Worm (Caenorhabditis elegans) whole organism, late embryonic: ENCODE measurements around the gene R13H9.6.
A peak's percentile ranks its signal among the peaks of the same experiment; 100 is the strongest.

Experiments
- C08G9.2 ChIP-seq: sonication (generic microtip); optimal IDR thresholded peaks from 2 replicates; lab custom pipeline; 2016; ENCODE audit warnings: mild to moderate bottlenecking, missing genetic modification characterization, moderate library complexity, missing compliant biosample characterization
- F13H6.1 ChIP-seq: sonication (generic microtip); optimal IDR thresholded peaks from 2 replicates; lab custom pipeline; 2016; ENCODE audit warnings: missing genetic modification characterization, missing compliant biosample characterization
- K02D7.2 ChIP-seq: sonication (generic microtip); optimal IDR thresholded peaks from 2 replicates; lab custom pipeline; 2017; ENCODE audit warnings: mild to moderate bottlenecking, missing genetic modification characterization, missing compliant biosample characterization
- K09A11.1 ChIP-seq: sonication (generic microtip); optimal IDR thresholded peaks from 2 replicates; lab custom pipeline; 2017; ENCODE audit warnings: antibody characterized with exemption, mild to moderate bottlenecking, missing genetic modification characterization, missing compliant biosample characterization; ENCODE audit not compliant: insufficient read depth
- T23F11.4 ChIP-seq: fragments of 200-800 bp; sonication (Bioruptor generic); optimal IDR thresholded peaks from 2 replicates; lab custom pipeline; 2018; ENCODE audit warnings: mild to moderate bottlenecking, missing genetic modification characterization, missing compliant biosample characterization
- ahr-1 ChIP-seq: sonication (generic microtip); optimal IDR thresholded peaks from 2 replicates; lab custom pipeline; 2016; ENCODE audit warnings: missing genetic modification characterization, missing compliant biosample characterization
- ama-1 ChIP-seq: fragments of 150-350 bp; optimal IDR thresholded peaks from 2 replicates; lab custom pipeline; 2014
- ceh-14 ChIP-seq: sonication (generic microtip); optimal IDR thresholded peaks from 2 replicates; lab custom pipeline; 2016; ENCODE audit warnings: missing genotype, missing genetic modification characterization, missing compliant biosample characterization
- ceh-2 ChIP-seq: sonication (generic microtip); optimal IDR thresholded peaks from 2 replicates; lab custom pipeline; 2016; ENCODE audit warnings: missing genotype, missing genetic modification characterization, missing compliant biosample characterization
- ceh-22 ChIP-seq: sonication (generic microtip); optimal IDR thresholded peaks from 2 replicates; lab custom pipeline; 2017; ENCODE audit warnings: missing biosample characterization, missing genetic modification characterization
- ceh-24 ChIP-seq: sonication (generic microtip); optimal IDR thresholded peaks from 2 replicates; lab custom pipeline; 2016; ENCODE audit warnings: mild to moderate bottlenecking, missing genetic modification characterization, missing compliant biosample characterization
- ceh-30 ChIP-seq: fragments of 150-350 bp; optimal IDR thresholded peaks from 2 replicates; lab custom pipeline; 2014; ENCODE audit warnings: missing biosample characterization, missing genetic modification characterization
- ceh-34 ChIP-seq: sonication (generic microtip); optimal IDR thresholded peaks from 2 replicates; lab custom pipeline; 2016; ENCODE audit warnings: mild to moderate bottlenecking, missing genetic modification characterization, missing compliant biosample characterization
- ceh-45 ChIP-seq: fragments of 200-800 bp; sonication (Bioruptor generic); IDR thresholded peaks from 2 replicates; pipeline ENCODE4 v1.3.6; 2022; ENCODE audit warnings: missing genetic modification reagents, missing genetic modification characterization, missing compliant biosample characterization
- ceh-9 ChIP-seq: sonication (generic microtip); optimal IDR thresholded peaks from 2 replicates; lab custom pipeline; 2016; ENCODE audit warnings: mild to moderate bottlenecking, missing genetic modification characterization, inconsistent platforms, missing compliant biosample characterization
- che-1 ChIP-seq: sonication (generic microtip); optimal IDR thresholded peaks from 2 replicates; lab custom pipeline; 2016; ENCODE audit warnings: mild to moderate bottlenecking, missing genetic modification characterization, missing compliant biosample characterization
- elt-2 ChIP-seq: sonication (generic microtip); optimal IDR thresholded peaks from 2 replicates; lab custom pipeline; 2016; ENCODE audit warnings: missing genetic modification reagents, missing genetic modification characterization, missing compliant biosample characterization
- elt-4 ChIP-seq: sonication (generic microtip); optimal IDR thresholded peaks from 2 replicates; lab custom pipeline; 2016; ENCODE audit warnings: missing genetic modification characterization, missing compliant biosample characterization
- fkh-6 ChIP-seq: sonication (generic microtip); optimal IDR thresholded peaks from 2 replicates; lab custom pipeline; 2016; ENCODE audit warnings: missing genetic modification characterization, missing compliant biosample characterization
- hlh-15 ChIP-seq: sonication (generic microtip); optimal IDR thresholded peaks from 2 replicates; lab custom pipeline; 2016; ENCODE audit warnings: missing genetic modification characterization, missing compliant biosample characterization
- lim-6 ChIP-seq: sonication (generic microtip); optimal IDR thresholded peaks from 2 replicates; lab custom pipeline; 2016; ENCODE audit warnings: missing genetic modification characterization, missing compliant biosample characterization
- lin-11 ChIP-seq: fragments of 200-800 bp; sonication (Bioruptor generic); optimal IDR thresholded peaks from 2 replicates; lab custom pipeline; 2018; ENCODE audit warnings: mild to moderate bottlenecking, missing genetic modification characterization, missing compliant biosample characterization
- madf-2 ChIP-seq: sonication (generic microtip); optimal IDR thresholded peaks from 2 replicates; lab custom pipeline; 2017; ENCODE audit warnings: missing genetic modification characterization, missing compliant biosample characterization
- mec-3 ChIP-seq: sonication (generic microtip); optimal IDR thresholded peaks from 2 replicates; lab custom pipeline; 2016; ENCODE audit warnings: borderline replicate concordance, missing genetic modification characterization, missing compliant biosample characterization
- nhr-232 ChIP-seq: sonication (generic microtip); optimal IDR thresholded peaks from 2 replicates; lab custom pipeline; 2016; ENCODE audit warnings: missing genetic modification characterization, missing compliant biosample characterization
- npax-4 ChIP-seq: sonication (generic microtip); optimal IDR thresholded peaks from 2 replicates; lab custom pipeline; 2016; ENCODE audit warnings: missing genetic modification characterization, missing compliant biosample characterization
- odd-2 ChIP-seq: sonication (generic microtip); optimal IDR thresholded peaks from 2 replicates; lab custom pipeline; 2017; ENCODE audit warnings: antibody characterized with exemption, mild to moderate bottlenecking, missing genetic modification characterization, missing compliant biosample characterization
- pag-3 ChIP-seq: sonication (generic microtip); optimal IDR thresholded peaks from 2 replicates; lab custom pipeline; 2016; ENCODE audit warnings: missing compliant biosample characterization, missing genetic modification characterization, borderline replicate concordance
- pat-9 ChIP-seq: fragments of 200-800 bp; sonication (Bioruptor generic); optimal IDR thresholded peaks from 2 replicates; lab custom pipeline; 2018; ENCODE audit warnings: mild to moderate bottlenecking, missing genetic modification characterization, moderate library complexity, missing compliant biosample characterization
- pax-1 ChIP-seq: fragments of 150-350 bp; optimal IDR thresholded peaks from 2 replicates; lab custom pipeline; 2014; ENCODE audit warnings: missing biosample characterization, missing genetic modification characterization
- pqm-1 ChIP-seq: sonication (generic microtip); optimal IDR thresholded peaks from 2 replicates; lab custom pipeline; 2016; ENCODE audit warnings: missing genetic modification characterization, missing compliant biosample characterization
- ref-2 ChIP-seq: sonication (generic microtip); optimal IDR thresholded peaks from 2 replicates; lab custom pipeline; 2016; ENCODE audit warnings: missing genetic modification characterization, missing compliant biosample characterization
- rnt-1 ChIP-seq: sonication (generic microtip); optimal IDR thresholded peaks from 2 replicates; lab custom pipeline; 2016; ENCODE audit warnings: missing genetic modification characterization, missing compliant biosample characterization
- tbx-2 ChIP-seq: sonication (generic microtip); optimal IDR thresholded peaks from 2 replicates; lab custom pipeline; 2016; ENCODE audit warnings: missing genetic modification characterization, missing compliant biosample characterization
- unc-55 ChIP-seq: sonication (generic microtip); optimal IDR thresholded peaks from 2 replicates; lab custom pipeline; 2017; ENCODE audit warnings: missing biosample characterization, missing genetic modification reagents, missing genetic modification characterization

The R13H9.6 gene

ce11 chrIV:5086961-5087326, 18.5 kb upstream of the R13H9.6 start:
- TF ChIP-seq elt-2 = peak; percentile 25
- TF ChIP-seq mec-3 (tag; lab: Kevin White, UChicago) = no peak
- TF ChIP-seq, all 69 proteins: peak for 1

ce11 chrIV:5086243-5086960, 18.0 kb upstream of the R13H9.6 start:
- TF ChIP-seq pag-3 (tag; lab: Kevin White, UChicago) (no peak), K02D7.2 (tag; lab: Kevin White, UChicago) (no peak), T23F11.4 (GFP tag; lab: Kevin White, UChicago) (no peak), ceh-14 (tag; lab: Kevin White, UChicago) (no peak), ceh-2 (tag; lab: Kevin White, UChicago) (no peak), ceh-9 (tag; lab: Kevin White, UChicago) (no peak), tbx-2 (no peak)

ce11 chrIV:5085782-5086181, 17.3 kb upstream of the R13H9.6 start:
- no peak for TF ChIP-seq K09A11.1
- no peak for TF ChIP-seq pqm-1
- TF ChIP-seq che-1 (tag; lab: Kevin White, UChicago) = no peak
- TF ChIP-seq C08G9.2 (tag; lab: Kevin White, UChicago) = no peak
- no peak for TF ChIP-seq madf-2
- TF ChIP-seq lin-11 = no peak
- TF ChIP-seq ceh-45 = no peak
- no peak for TF ChIP-seq rnt-1 (tag; lab: Kevin White, UChicago)
- no peak for TF ChIP-seq ceh-14 (tag; lab: Kevin White, UChicago)
- TF ChIP-seq ref-2 (tag; lab: Kevin White, UChicago) = no peak
- TF ChIP-seq tbx-2 = no peak
- TF ChIP-seq fkh-6 = no peak
- TF ChIP-seq odd-2 (tag; lab: Kevin White, UChicago) = no peak

- TF ChIP-seq fkh-6 (no peak), ceh-45 (no peak), pax-1 (no peak), pat-9 (no peak), K09A11.1 (no peak)
Observed at ce11 chrIV:5083832-5084231, 15.4 kb upstream of the R13H9.6 start.

ce11 chrIV:5082900-5083530, 14.6 kb upstream of the R13H9.6 start, which contains the start of gene pygo-1:
TSS of gene pygo-1 (plus strand) at chrIV:5083303.
- TF ChIP-seq ceh-30 (no peak), ceh-34 (tag; lab: Kevin White, UChicago) (no peak), pat-9 (no peak), nhr-232 (tag; lab: Kevin White, UChicago) (no peak), elt-4 (no peak), ceh-14 (tag; lab: Kevin White, UChicago) (no peak), ceh-22 (no peak), odd-2 (tag; lab: Kevin White, UChicago) (no peak), ahr-1 (tag; lab: Kevin White, UChicago) (no peak), K02D7.2 (tag; lab: Kevin White, UChicago) (no peak), unc-55 (GFP tag; lab: Kevin White, UChicago) (no peak), hlh-15 (no peak), F13H6.1 (tag; lab: Kevin White, UChicago) (no peak), lim-6 (tag; lab: Kevin White, UChicago) (no peak), fkh-6 (no peak), ceh-24 (tag; lab: Kevin White, UChicago) (no peak), npax-4 (tag; lab: Kevin White, UChicago) (no peak), ama-1 (lab: Kevin White, UChicago) (no peak)
